Worm (Caenorhabditis elegans) whole organism, L1 larva: ENCODE data around the gene C04E12.4.

Source experiments
- C34B4.2 ChIP-seq: sonication (generic microtip); optimal IDR thresholded peaks from 2 replicates; lab custom pipeline; 2017; ENCODE audit warnings: mild to moderate bottlenecking, missing genetic modification characterization, missing compliant biosample characterization
- F16B12.6 ChIP-seq: fragments of 150-350 bp; optimal IDR thresholded peaks from 2 replicates; lab custom pipeline; 2014; ENCODE audit warnings: missing biosample characterization, missing genetic modification characterization
- aha-1 ChIP-seq: fragments of 150-350 bp; optimal IDR thresholded peaks from 2 replicates; lab custom pipeline; 2014; ENCODE audit warnings: missing biosample characterization, missing genetic modification characterization
- alr-1 ChIP-seq: fragments of 200-800 bp; sonication (Bioruptor generic); optimal IDR thresholded peaks from 2 replicates; lab custom pipeline; 2018; ENCODE audit warnings: borderline replicate concordance, mild to moderate bottlenecking, missing genetic modification characterization, missing compliant biosample characterization
- aly-2 ChIP-seq: fragments of 150-350 bp; optimal IDR thresholded peaks from 2 replicates; lab custom pipeline; 2014; ENCODE audit warnings: missing biosample characterization, missing genetic modification characterization
- ama-1 ChIP-seq: fragments of 150-350 bp; optimal IDR thresholded peaks from 2 replicates; lab custom pipeline; 2014
- blmp-1 ChIP-seq: fragments of 150-350 bp; optimal IDR thresholded peaks from 2 replicates; lab custom pipeline; 2014; ENCODE audit warnings: missing biosample characterization, missing genetic modification characterization
- ceh-88 ChIP-seq: fragments of 200-800 bp; sonication (Bioruptor generic); IDR thresholded peaks from 2 replicates; pipeline ENCODE4 v1.3.6; 2022; ENCODE audit warnings: missing genetic modification characterization, missing compliant biosample characterization
- ceh-90 ChIP-seq: sonication (generic microtip); optimal IDR thresholded peaks from 2 replicates; lab custom pipeline; 2016; ENCODE audit warnings: missing genetic modification characterization, missing compliant biosample characterization
- ces-1 ChIP-seq: fragments of 150-350 bp; optimal IDR thresholded peaks from 2 replicates; lab custom pipeline; 2014; ENCODE audit warnings: missing biosample characterization, missing genetic modification reagents, missing genetic modification characterization
- dsc-1 ChIP-seq: sonication (generic microtip); optimal IDR thresholded peaks from 2 replicates; lab custom pipeline; 2016; ENCODE audit warnings: mild to moderate bottlenecking, missing genetic modification characterization, missing compliant biosample characterization
- efl-1 ChIP-seq, 4 experiments: fragments of 150-350 bp; optimal IDR thresholded peaks in 3 of 4; peaks in 1 of 4; 1 replicate in 1 of 4; 2 replicates in 3 of 4; lab custom pipeline; 2014; ENCODE audit warnings: missing biosample characterization in 2 of 4, missing genetic modification characterization in 2 of 4, missing genetic modification reagents in 2 of 4
- egl-27 ChIP-seq, 2 experiments: fragments of 150-350 bp in 1 of 2; sonication (generic microtip); optimal IDR thresholded peaks; 3 replicates each; lab custom pipeline; 2017 to 2018; ENCODE audit warnings: missing biosample characterization in 2 of 2, missing genetic modification characterization in 2 of 2, missing genetic modification reagents in 2 of 2
- elt-2 ChIP-seq: sonication (generic microtip); optimal IDR thresholded peaks from 2 replicates; lab custom pipeline; 2016; ENCODE audit warnings: missing genetic modification characterization, mild to moderate bottlenecking, inconsistent platforms, missing compliant biosample characterization, missing genetic modification reagents
- elt-3 ChIP-seq, 6 experiments: fragments of 150-350 bp in 1 of 6; sonication (generic microtip); optimal IDR thresholded peaks; 2 replicates each; lab custom pipeline; 2017 to 2018; ENCODE audit warnings: missing biosample characterization in 6 of 6, missing genetic modification characterization in 6 of 6, inconsistent platforms in 1 of 6
- ets-5 ChIP-seq: fragments of 200-800 bp; sonication (Bioruptor generic); IDR thresholded peaks from 2 replicates; pipeline ENCODE4 v1.3.6; 2022; ENCODE audit warnings: missing genetic modification characterization, missing compliant biosample characterization
- fkh-8 ChIP-seq: sonication (generic microtip); optimal IDR thresholded peaks from 2 replicates; lab custom pipeline; 2016; ENCODE audit warnings: mild to moderate bottlenecking, missing genetic modification characterization, missing compliant biosample characterization
- hlh-17 ChIP-seq: fragments of 200-800 bp; sonication (Bioruptor generic); optimal IDR thresholded peaks from 2 replicates; lab custom pipeline; 2018; ENCODE audit warnings: missing genetic modification characterization, mild to moderate bottlenecking, missing compliant biosample characterization, moderate library complexity, borderline replicate concordance
- hlh-4 ChIP-seq: sonication (generic microtip); optimal IDR thresholded peaks from 2 replicates; lab custom pipeline; 2016; ENCODE audit warnings: mild to moderate bottlenecking, missing genetic modification characterization, missing compliant biosample characterization
- irx-1 ChIP-seq: sonication (generic microtip); optimal IDR thresholded peaks from 2 replicates; lab custom pipeline; 2016; ENCODE audit warnings: missing genetic modification characterization, missing compliant biosample characterization
- isw-1 ChIP-seq: fragments of 200-800 bp; sonication (Bioruptor generic); IDR thresholded peaks from 2 replicates; pipeline ENCODE4 v1.3.6; 2022; ENCODE audit warnings: missing genetic modification characterization, missing compliant biosample characterization
- jun-1 ChIP-seq: fragments of 150-350 bp; optimal IDR thresholded peaks from 2 replicates; lab custom pipeline; 2014; ENCODE audit warnings: missing biosample characterization, missing genetic modification reagents, missing genetic modification characterization
- lin-13 ChIP-seq: fragments of 150-350 bp; optimal IDR thresholded peaks from 2 replicates; lab custom pipeline; 2014; ENCODE audit warnings: missing biosample characterization, missing genetic modification reagents, missing genetic modification characterization
- lin-15B ChIP-seq: fragments of 150-350 bp; sonication (generic microtip); optimal IDR thresholded peaks from 3 replicates; lab custom pipeline; 2014; ENCODE audit warnings: missing biosample characterization, missing genetic modification characterization
- lin-35 ChIP-seq, 2 experiments: fragments of 150-350 bp; optimal IDR thresholded peaks; 2 replicates each; lab custom pipeline; 2014; ENCODE audit warnings: missing biosample characterization in 2 of 2, missing genetic modification characterization in 2 of 2, missing genetic modification reagents in 2 of 2
- lin-39 ChIP-seq: fragments of 150-350 bp; optimal IDR thresholded peaks from 2 replicates; lab custom pipeline; 2014; ENCODE audit warnings: missing biosample characterization, missing genetic modification reagents, missing genetic modification characterization
- lsy-2 ChIP-seq, 2 experiments: fragments of 150-350 bp; optimal IDR thresholded peaks; 2 replicates each; lab custom pipeline; 2014; ENCODE audit warnings: missing biosample characterization in 2 of 2, missing genetic modification characterization in 2 of 2
- mab-9 ChIP-seq: fragments of 200-800 bp; sonication (Bioruptor generic); IDR thresholded peaks from 2 replicates; pipeline ENCODE4 v1.3.6; 2022; ENCODE audit warnings: missing genetic modification reagents, missing genetic modification characterization, missing compliant biosample characterization
- mdl-1 ChIP-seq, 2 experiments: fragments of 150-350 bp; optimal IDR thresholded peaks; 2 replicates each; lab custom pipeline; 2014 to 2017; ENCODE audit warnings: missing biosample characterization in 2 of 2, missing genetic modification characterization in 2 of 2, inconsistent platforms in 1 of 2
- mef-2 ChIP-seq: fragments of 150-350 bp; optimal IDR thresholded peaks from 2 replicates; lab custom pipeline; 2014; ENCODE audit warnings: missing biosample characterization, missing genetic modification characterization
- nhr-12 ChIP-seq: sonication (generic microtip); optimal IDR thresholded peaks from 2 replicates; lab custom pipeline; 2017; ENCODE audit warnings: missing biosample characterization, missing genetic modification characterization
- nhr-19 ChIP-seq: fragments of 200-800 bp; sonication (Bioruptor generic); conservative IDR thresholded peaks from 2 replicates; pipeline ENCODE4 v1.3.6; 2022; ENCODE audit warnings: missing genetic modification characterization, missing compliant biosample characterization
- nhr-20 ChIP-seq: sonication (generic microtip); optimal IDR thresholded peaks from 2 replicates; lab custom pipeline; 2016; ENCODE audit warnings: mild to moderate bottlenecking, missing genetic modification characterization, missing compliant biosample characterization
- nhr-47 ChIP-seq: sonication (generic microtip); optimal IDR thresholded peaks from 2 replicates; lab custom pipeline; 2016; ENCODE audit warnings: mild to moderate bottlenecking, missing genetic modification characterization, moderate library complexity, missing compliant biosample characterization
- nhr-71 ChIP-seq: sonication (generic microtip); optimal IDR thresholded peaks from 2 replicates; lab custom pipeline; 2016; ENCODE audit warnings: mild to moderate bottlenecking, missing genetic modification characterization, moderate library complexity, missing compliant biosample characterization
- nhr-77 ChIP-seq: fragments of 150-350 bp; optimal IDR thresholded peaks from 2 replicates; lab custom pipeline; 2014; ENCODE audit warnings: missing biosample characterization, missing genetic modification characterization
- nhr-85 ChIP-seq: sonication (generic microtip); peaks from one replicate; lab custom pipeline; 2016; ENCODE audit warnings: missing genetic modification characterization, inconsistent platforms, missing compliant biosample characterization
- nhr-90 ChIP-seq: sonication (generic microtip); optimal IDR thresholded peaks from 2 replicates; lab custom pipeline; 2016; ENCODE audit warnings: mild to moderate bottlenecking, missing genetic modification characterization, missing compliant biosample characterization; ENCODE audit not compliant: poor library complexity
- pag-3 ChIP-seq: sonication (generic microtip); optimal IDR thresholded peaks from 2 replicates; lab custom pipeline; 2017; ENCODE audit warnings: missing genetic modification characterization, mild to moderate bottlenecking, missing compliant biosample characterization, antibody characterized with exemption, borderline replicate concordance; ENCODE audit not compliant: insufficient read depth
- pax-3 ChIP-seq: fragments of 200-800 bp; sonication (Bioruptor generic); optimal IDR thresholded peaks from 2 replicates; lab custom pipeline; 2018; ENCODE audit warnings: mild to moderate bottlenecking, missing genetic modification characterization, moderate library complexity, missing compliant biosample characterization
- pqm-1 ChIP-seq: sonication (generic microtip); optimal IDR thresholded peaks from 3 replicates; lab custom pipeline; 2017; ENCODE audit warnings: missing biosample characterization, missing genetic modification characterization
- skn-1 ChIP-seq: fragments of 150-350 bp; optimal IDR thresholded peaks from 2 replicates; lab custom pipeline; 2014; ENCODE audit warnings: missing biosample characterization, missing genetic modification characterization
- snpc-4 ChIP-seq: fragments of 150-350 bp; optimal IDR thresholded peaks from 2 replicates; lab custom pipeline; 2014; ENCODE audit warnings: missing biosample characterization, missing genetic modification characterization
- snu-23 ChIP-seq: sonication (generic microtip); optimal IDR thresholded peaks from 2 replicates; lab custom pipeline; 2016; ENCODE audit warnings: missing genetic modification characterization, missing compliant biosample characterization
- tbx-2 ChIP-seq: sonication (generic microtip); optimal IDR thresholded peaks from 2 replicates; lab custom pipeline; 2016; ENCODE audit warnings: missing genetic modification characterization, missing compliant biosample characterization
- unc-86 ChIP-seq: sonication (generic microtip); optimal IDR thresholded peaks from 2 replicates; lab custom pipeline; 2016; ENCODE audit warnings: missing genetic modification characterization, missing compliant biosample characterization
- unc-98 ChIP-seq: fragments of 200-800 bp; sonication (Bioruptor generic); IDR thresholded peaks from 2 replicates; pipeline ENCODE4 v1.3.6; 2022; ENCODE audit warnings: missing genetic modification characterization, missing compliant biosample characterization
- xbp-1 ChIP-seq: sonication (generic microtip); optimal IDR thresholded peaks from 2 replicates; lab custom pipeline; 2016; ENCODE audit warnings: missing genetic modification characterization, missing compliant biosample characterization
- ztf-11 ChIP-seq, 2 experiments: sonication (generic microtip); optimal IDR thresholded peaks; 2 replicates each; lab custom pipeline; 2016 to 2017; ENCODE audit warnings: missing genetic modification characterization in 2 of 2, missing biosample characterization in 1 of 2, missing compliant biosample characterization in 1 of 2

The C04E12.4 gene

ce11 chrV:3388299-3388698 lies 25.7 kb downstream of the C04E12.4 start (continued):
- no peak for TF ChIP-seq lsy-2 (tag; optimal IDR thresholded peaks at IDR 0.05; lab: Kevin White, UChicago)
- no peak for TF ChIP-seq aha-1 (tag; lab: Kevin White, UChicago)
- TF ChIP-seq nhr-19 (GFP tag; lab: Robert Waterston, UW), result peak; percentile 53
- TF ChIP-seq efl-1 (optimal IDR thresholded peaks at IDR 0.05; lab: Kevin White, UChicago), result peak; percentile 15 to 17
- no peak for TF ChIP-seq efl-1 (GFP tag; optimal IDR thresholded peaks at IDR 0.05 in 1 of 2; lab: Kevin White, UChicago)

- TF ChIP-seq nhr-71 (tag; lab: Kevin White, UChicago) (peak; percentile 91), ztf-11 (tag; optimal IDR thresholded peaks at IDR 0.05; lab: Kevin White, UChicago) (no peak), snpc-4 (tag; lab: Kevin White, UChicago) (peak; percentile 43), lin-39 (no peak), nhr-90 (tag; lab: Kevin White, UChicago) (peak; percentile 81), xbp-1 (tag; lab: Kevin White, UChicago) (peak; percentile 50), hlh-17 (GFP tag; lab: Kevin White, UChicago) (no peak), aly-2 (tag; lab: Kevin White, UChicago) (no peak), unc-98 (GFP tag; lab: Robert Waterston, UW) (no peak), egl-27 (tag; optimal IDR thresholded peaks at IDR 0.05; lab: Kevin White, UChicago) (no peak), nhr-20 (tag; lab: Kevin White, UChicago) (peak; percentile 95), ama-1 (lab: Kevin White, UChicago) (no peak), lin-35 (GFP tag; optimal IDR thresholded peaks at IDR 0.05; lab: Kevin White, UChicago) (peak; percentile 70 to 87), hlh-4 (tag; lab: Kevin White, UChicago) (no peak), pax-3 (tag; lab: Kevin White, UChicago) (no peak), irx-1 (peak; percentile 55), snu-23 (GFP tag; lab: Kevin White, UChicago) (peak; percentile 89), alr-1 (tag; lab: Kevin White, UChicago) (no peak), unc-86 (tag; lab: Kevin White, UChicago) (peak; percentile 16), nhr-47 (tag; lab: Kevin White, UChicago) (peak; percentile 79), fkh-8 (tag; lab: Kevin White, UChicago) (peak; percentile 23), mab-9 (no peak), mef-2 (tag; lab: Kevin White, UChicago) (no peak), elt-2 (tag; lab: Kevin White, UChicago) (no peak), isw-1 (GFP tag; lab: Robert Waterston, UW) (peak; percentile 11), nhr-85 (peak; percentile 99), aha-1 (tag; lab: Kevin White, UChicago) (no peak), ets-5 (GFP tag; lab: Robert Waterston, UW) (no peak), ces-1 (no peak), skn-1 (tag; lab: Kevin White, UChicago) (peak; percentile 73), lsy-2 (tag; optimal IDR thresholded peaks at IDR 0.05; lab: Kevin White, UChicago) (peak; percentile 68 to 88), tbx-2 (peak; percentile 82), elt-3 (tag; optimal IDR thresholded peaks at IDR 0.05; lab: Kevin White, UChicago) (peak in 3 of 6 experiments; percentile 5 to 87 (median 84)), nhr-12 (tag; lab: Kevin White, UChicago) (no peak), efl-1 (optimal IDR thresholded peaks at IDR 0.05; lab: Kevin White, UChicago) (peak; percentile 76 to 82), efl-1 (GFP tag; optimal IDR thresholded peaks at IDR 0.05 in 1 of 2; lab: Kevin White, UChicago) (peak; percentile 68 to 94), blmp-1 (tag; lab: Kevin White, UChicago) (peak; percentile 90), nhr-77 (tag; lab: Kevin White, UChicago) (peak; percentile 73), jun-1 (peak; percentile 66), ceh-88 (GFP tag; lab: Robert Waterston, UW) (no peak), lin-13 (peak; percentile 73), lin-15B (tag; lab: Kevin White, UChicago) (no peak), dsc-1 (peak; percentile 17), pag-3 (peak; percentile 76), pqm-1 (tag; lab: Kevin White, UChicago) (no peak), nhr-19 (GFP tag; lab: Robert Waterston, UW) (peak; percentile 87), mdl-1 (tag; optimal IDR thresholded peaks at IDR 0.05; lab: Kevin White, UChicago) (peak in 1 of 2 experiments; percentile 81), F16B12.6 (tag; lab: Kevin White, UChicago) (peak; percentile 85), ceh-90 (tag; lab: Kevin White, UChicago) (no peak), C34B4.2 (tag; lab: Kevin White, UChicago) (no peak)
These were observed 28.4 kb downstream of the C04E12.4 start for ce11 chrV:3391005-3391404.
